Worm (Caenorhabditis elegans): Measurements from ENCODE around the gene cdk-11.1.

Gene cdk-11.1

DNA sequence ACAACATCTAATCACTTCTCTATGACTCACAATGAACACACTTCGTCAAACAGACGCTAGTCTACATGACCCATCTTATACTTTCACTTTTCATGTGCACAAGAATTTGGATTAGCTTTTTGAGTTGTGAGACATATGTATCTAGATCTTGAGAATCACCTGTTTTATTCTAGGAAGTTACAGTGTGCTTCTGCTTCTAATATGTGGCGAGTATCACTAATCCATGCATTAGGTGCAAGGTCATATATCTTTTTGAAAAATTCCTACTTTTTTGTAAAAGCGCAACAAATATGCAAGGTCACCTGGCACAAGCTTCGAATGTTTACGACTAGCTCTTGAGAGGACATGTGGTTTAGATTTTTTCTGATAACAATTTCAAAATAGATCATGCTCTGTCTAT is 23.3 kb upstream of the cdk-11.1 start:
- TF ChIP-seq unc-62 (GFP tag; optimal IDR thresholded peaks at IDR 0.05 in 1 of 2) (peak in 1 of 2 experiments; percentile 92), unc-62 (tag; optimal IDR thresholded peaks at IDR 0.05) (no peak), lin-15B (tag; optimal IDR thresholded peaks at IDR 0.05) (no peak)

ce11 chrII:7676307-7676905 is 22.6 kb upstream of the cdk-11.1 start:
- no peak for TF ChIP-seq dve-1 (tag; optimal IDR thresholded peaks at IDR 0.05; ENCODE audit: insufficient read depth)
- peak; percentile 5 for TF ChIP-seq mxl-3 (GFP tag; optimal IDR thresholded peaks at IDR 0.05)
- TF ChIP-seq lin-29 (GFP tag; IDR thresholded peaks at IDR 0.05): no peak
- no peak for TF ChIP-seq lin-15B (tag; optimal IDR thresholded peaks at IDR 0.05)
- no peak for TF ChIP-seq ZK546.5 (tag; optimal IDR thresholded peaks at IDR 0.05)
- TF ChIP-seq unc-62 (GFP tag; optimal IDR thresholded peaks at IDR 0.05 in 1 of 2): peak in 1 of 2 experiments; percentile 17
- no peak for TF ChIP-seq unc-62 (tag; optimal IDR thresholded peaks at IDR 0.05)
- no peak for TF ChIP-seq dmd-9 (GFP tag; IDR thresholded peaks at IDR 0.05)
- no peak for TF ChIP-seq nhr-76 (tag; optimal IDR thresholded peaks at IDR 0.05)
- no peak for TF ChIP-seq ctbp-1 (GFP tag; IDR thresholded peaks at IDR 0.05)
- peak; percentile 59 for TF ChIP-seq aha-1 (tag)
- peak in 1 of 2 experiments; percentile 31 for TF ChIP-seq mdl-1 (tag; optimal IDR thresholded peaks at IDR 0.05)
- no peak for TF ChIP-seq mxl-2 (GFP tag; conservative IDR thresholded peaks at IDR 0.05)
- peak; percentile 19 for TF ChIP-seq mes-2 (tag; optimal IDR thresholded peaks at IDR 0.05; ENCODE audit: poor library complexity, severe bottlenecking)

DNA sequence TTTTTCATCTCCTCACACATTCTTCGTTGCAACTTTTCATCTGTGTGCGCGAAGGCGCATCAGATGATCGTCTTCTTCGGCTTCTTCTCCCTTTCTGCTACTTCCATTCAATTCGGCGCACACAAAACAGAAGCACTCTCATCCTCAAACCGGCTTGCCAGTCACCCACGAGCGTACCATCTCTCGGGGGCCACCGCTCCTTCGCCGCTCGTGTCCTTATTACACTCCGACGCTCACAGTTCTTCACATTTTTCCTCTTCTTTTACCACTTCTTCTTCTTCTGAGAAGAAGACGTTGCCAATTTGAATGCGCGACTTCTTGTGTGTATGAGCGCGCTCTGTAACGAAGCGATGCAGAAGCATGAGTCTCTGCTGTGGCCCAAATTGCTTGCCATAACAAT is 20.5 kb upstream of the cdk-11.1 start:
- TF ChIP-seq pqm-1 (tag; optimal IDR thresholded peaks at IDR 0.05) (no peak), aha-1 (tag) (peak; percentile 68), Y5F2A.4 (GFP tag; optimal IDR thresholded peaks at IDR 0.05) (no peak), ces-1 (GFP tag; optimal IDR thresholded peaks at IDR 0.05) (no peak), spr-3 (GFP tag; optimal IDR thresholded peaks at IDR 0.05) (no peak), nhr-11 (tag; optimal IDR thresholded peaks at IDR 0.05) (no peak), unc-39 (tag; optimal IDR thresholded peaks at IDR 0.05) (no peak), unc-62 (GFP tag; optimal IDR thresholded peaks at IDR 0.05 in 1 of 2) (no peak), unc-62 (tag; optimal IDR thresholded peaks at IDR 0.05) (no peak), zip-2 (tag; optimal IDR thresholded peaks at IDR 0.05) (no peak), ceh-62 (tag; optimal IDR thresholded peaks at IDR 0.05) (no peak), lir-3 (tag; optimal IDR thresholded peaks at IDR 0.05) (no peak), hlh-11 (tag; optimal IDR thresholded peaks at IDR 0.05) (peak; percentile 5), nhr-48 (tag; optimal IDR thresholded peaks at IDR 0.05) (no peak), mep-1 (tag; optimal IDR thresholded peaks at IDR 0.05) (no peak), tag-97 (GFP tag; IDR thresholded peaks at IDR 0.05) (no peak), egl-27 (tag; optimal IDR thresholded peaks at IDR 0.05) (no peak)

DNA sequence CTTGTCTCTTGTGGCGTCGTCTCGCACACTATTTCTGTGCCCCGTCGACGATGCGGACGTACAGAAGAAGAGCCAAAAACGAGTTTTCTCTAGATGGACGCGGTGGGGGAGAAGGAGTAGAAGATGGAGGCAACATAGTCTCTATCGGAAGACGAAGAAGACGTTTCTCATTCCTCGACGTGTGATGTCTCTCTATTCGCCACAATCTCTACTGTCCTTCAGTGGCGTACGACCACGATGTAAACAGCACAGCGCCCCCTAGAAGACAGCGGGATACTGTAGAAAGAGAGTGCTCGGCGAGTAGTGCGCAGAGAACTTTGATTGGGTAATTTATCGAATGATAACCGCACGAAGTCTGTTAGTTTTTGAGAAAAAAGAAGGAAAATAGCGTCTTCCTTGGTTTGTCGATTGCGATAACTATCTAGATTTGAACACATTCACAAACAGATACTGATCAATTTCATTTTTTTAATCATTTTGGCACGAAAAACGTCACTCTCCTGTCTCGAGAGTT is 19.5 kb upstream of the cdk-11.1 start:
- TF ChIP-seq duxl-1 (tag; optimal IDR thresholded peaks at IDR 0.05; ENCODE audit: poor library complexity): no peak
- peak; percentile 50 for TF ChIP-seq nhr-28 (tag; optimal IDR thresholded peaks at IDR 0.05)
- TF ChIP-seq Y75B8A.6 (GFP tag; IDR thresholded peaks at IDR 0.05): no peak
- no peak for TF ChIP-seq gei-8 (GFP tag; optimal IDR thresholded peaks at IDR 0.05)
- no peak for TF ChIP-seq dmd-8 (GFP tag; IDR thresholded peaks at IDR 0.05)
- no peak for TF ChIP-seq zip-2 (tag; optimal IDR thresholded peaks at IDR 0.05)
- no peak for TF ChIP-seq ctbp-1 (GFP tag; IDR thresholded peaks at IDR 0.05)
- peak; percentile 16 for TF ChIP-seq hlh-11 (tag; optimal IDR thresholded peaks at IDR 0.05)
- TF ChIP-seq nhr-77 (tag; optimal IDR thresholded peaks at IDR 0.05): no peak
- TF ChIP-seq nhr-41 (GFP tag; IDR thresholded peaks at IDR 0.05): no peak
- no peak for TF ChIP-seq F37D6.2 (tag; optimal IDR thresholded peaks at IDR 0.05)
- no peak for TF ChIP-seq hif-1 (tag; optimal IDR thresholded peaks at IDR 0.05)
- TF ChIP-seq pha-4 (GFP tag; IDR thresholded peaks at IDR 0.05): no peak
- no peak for TF ChIP-seq pha-4 (tag; optimal IDR thresholded peaks at IDR 0.05)
- no peak for TF ChIP-seq zfp-3 (GFP tag; conservative IDR thresholded peaks at IDR 0.05)
- TF ChIP-seq zip-11 (GFP tag; IDR thresholded peaks at IDR 0.05): no peak
- TF ChIP-seq nhr-6 (tag; optimal IDR thresholded peaks at IDR 0.05): no peak
- no peak for TF ChIP-seq lin-13 (GFP tag; optimal IDR thresholded peaks at IDR 0.05)
- no peak for TF ChIP-seq D1046.2 (GFP tag; IDR thresholded peaks at IDR 0.05)
- TF ChIP-seq lsy-2 (tag; optimal IDR thresholded peaks at IDR 0.05): no peak
- peak; percentile 6 for TF ChIP-seq mxl-3 (GFP tag; optimal IDR thresholded peaks at IDR 0.05)
